Worm (Caenorhabditis elegans): ENCODE results near the gene ugt-49.

ugt-49 gene

DNA sequence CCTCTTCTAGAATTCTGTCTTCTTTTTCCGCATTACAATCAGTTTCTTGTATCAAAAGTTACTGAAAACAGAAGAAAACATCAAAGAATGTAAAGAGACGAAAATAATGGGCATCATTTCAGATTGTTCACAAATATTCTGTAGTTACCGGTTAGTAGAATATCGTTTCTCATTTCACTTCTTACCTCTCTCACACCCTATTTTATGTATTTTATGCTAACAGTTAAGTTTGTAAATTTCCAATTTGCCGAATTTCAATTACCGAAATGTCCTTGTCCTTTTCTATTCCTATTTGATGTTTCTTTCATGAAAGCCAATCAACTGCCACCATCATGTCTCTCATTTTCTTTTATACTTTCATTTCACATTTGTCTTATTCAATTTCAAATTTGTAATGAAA is 51.4 kb downstream of the ugt-49 start:
- no peak for TF ChIP-seq T22C8.4 (GFP tag; IDR thresholded peaks at IDR 0.05)
- no peak for TF ChIP-seq ztf-23 (GFP tag; IDR thresholded peaks at IDR 0.05)
- TF ChIP-seq tab-1 (GFP tag; IDR thresholded peaks at IDR 0.05): no peak
- no peak for TF ChIP-seq cog-1 (tag; optimal IDR thresholded peaks at IDR 0.05)
- no peak for TF ChIP-seq klf-2 (GFP tag; conservative IDR thresholded peaks at IDR 0.05)
- no peak for TF ChIP-seq ztf-29 (GFP tag; IDR thresholded peaks at IDR 0.05)
- no peak for TF ChIP-seq flt-1 (GFP tag; IDR thresholded peaks at IDR 0.05)

Data from whole organism, midembryonic.